Fruit fly (Drosophila melanogaster) whole organism: ENCODE data around the gene grn.

Source experiments
- CG8478 ChIP-seq: fragments of >200 bp; optimal IDR thresholded peaks from 2 replicates; lab custom pipeline; 2018; ENCODE audit warnings: inconsistent platforms
- Dll ChIP-seq: fragments of >200 bp; optimal IDR thresholded peaks from 2 replicates; lab custom pipeline; 2017
- EcR ChIP-seq, 2 experiments: fragments of >200 bp; optimal IDR thresholded peaks; 2 replicates each; lab custom pipeline; 2017; ENCODE audit warnings: missing biosample characterization in 2 of 2, missing genetic modification characterization in 2 of 2, missing genetic modification reagents in 2 of 2
- pan ChIP-seq: fragments of >200 bp; optimal IDR thresholded peaks from 2 replicates; lab custom pipeline; 2017
- psq ChIP-seq: fragments of >200 bp; optimal IDR thresholded peaks from 2 replicates; lab custom pipeline; 2017
- usp ChIP-seq: fragments of >200 bp; optimal IDR thresholded peaks from 2 replicates; lab custom pipeline; 2017; ENCODE audit warnings: missing biosample characterization, missing genetic modification characterization, mixed read lengths

DNA sequence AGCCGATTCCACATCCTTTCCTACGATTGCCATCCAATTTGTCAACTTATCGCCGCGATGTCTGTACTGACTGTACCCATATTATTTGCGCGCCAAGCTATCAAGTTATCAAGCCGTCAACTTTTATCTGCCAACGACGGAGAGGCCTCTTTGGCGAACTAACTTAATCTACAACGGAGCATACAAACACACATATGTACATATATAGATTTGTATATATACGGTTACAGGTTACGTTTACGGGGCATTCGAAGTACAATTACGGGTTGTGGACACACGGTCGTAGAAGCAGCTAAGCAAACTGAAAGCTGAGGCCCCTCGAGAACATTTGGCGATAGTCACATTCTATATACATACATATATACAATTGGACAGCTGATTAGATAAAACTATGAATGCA, 66.0 kb downstream of the grn start:
- no peak for TF ChIP-seq psq (lab: Kevin White, UChicago)
- no peak for TF ChIP-seq pan (lab: Kevin White, UChicago)
- TF ChIP-seq usp (GFP tag; lab: Kevin White, UChicago): no peak
- TF ChIP-seq Dll: no peak
- TF ChIP-seq CG8478 (lab: Kevin White, UChicago): no peak
- TF ChIP-seq EcR (GFP tag; optimal IDR thresholded peaks at IDR 0.05; lab: Kevin White, UChicago): no peak
